Worm (Caenorhabditis elegans): ENCODE data around the gene ucr-2.1.

Gene ucr-2.1

DNA sequence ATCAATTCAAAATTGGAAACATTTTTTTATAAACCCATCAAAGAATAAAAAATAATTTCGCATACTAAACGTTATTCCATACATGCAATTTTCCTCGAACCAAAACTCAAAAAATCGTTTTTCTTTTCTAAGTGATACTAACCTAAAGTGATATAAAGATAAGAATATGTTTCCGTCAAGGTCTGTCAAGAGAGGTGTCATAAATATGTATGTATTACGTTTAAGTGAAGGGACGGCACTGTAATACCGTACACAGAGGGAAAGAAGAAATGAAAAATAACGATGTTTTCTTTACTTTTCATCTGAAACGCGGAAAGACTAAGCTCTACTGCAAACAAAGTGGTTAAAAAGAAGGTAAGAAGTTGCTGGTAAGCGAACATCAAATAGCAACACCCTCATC, 11.8 kb upstream of the ucr-2.1 start:
- TF ChIP-seq elt-2 (tag; optimal IDR thresholded peaks at IDR 0.05) (peak; percentile 8), pqm-1 (tag; optimal IDR thresholded peaks at IDR 0.05) (no peak)

DNA sequence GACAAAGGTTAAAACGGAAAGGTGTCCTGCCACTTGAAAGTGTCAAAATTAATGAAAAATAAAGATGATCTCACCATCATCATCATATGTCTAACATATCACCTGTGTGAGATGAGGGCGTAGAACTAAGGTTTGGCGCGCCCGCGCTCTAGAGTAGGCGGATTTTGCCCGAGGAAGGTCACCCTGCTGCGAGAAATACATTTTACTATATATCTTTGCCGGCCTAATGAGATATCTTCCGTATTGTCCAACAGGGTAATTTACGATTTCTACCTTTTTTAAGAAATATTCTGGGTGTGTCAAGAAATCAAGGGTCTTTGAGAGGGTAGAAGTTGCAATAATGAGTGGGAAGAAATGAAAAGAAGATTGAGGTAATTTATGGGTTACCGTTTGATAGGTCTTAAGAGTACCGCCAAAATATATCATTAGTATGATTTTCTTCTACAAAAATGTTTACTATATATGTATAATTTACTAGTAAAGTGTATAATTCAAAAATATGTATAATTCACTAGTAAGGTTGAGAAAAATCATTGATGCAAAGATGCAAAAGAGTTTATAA, 10.2 kb upstream of the ucr-2.1 start:
- TF ChIP-seq fkh-10 (GFP tag; optimal IDR thresholded peaks at IDR 0.05) (no peak), aly-2 (tag; optimal IDR thresholded peaks at IDR 0.05) (no peak), eor-1 (tag; optimal IDR thresholded peaks at IDR 0.05) (no peak), ceh-82 (tag; optimal IDR thresholded peaks at IDR 0.05) (no peak), ceh-28 (tag; optimal IDR thresholded peaks at IDR 0.05) (no peak), tbx-2 (tag; optimal IDR thresholded peaks at IDR 0.05) (no peak), lin-39 (tag; optimal IDR thresholded peaks at IDR 0.05) (no peak), jun-1 (tag; optimal IDR thresholded peaks at IDR 0.05) (no peak), nhr-25 (tag; optimal IDR thresholded peaks at IDR 0.05) (peak; percentile 29)

DNA sequence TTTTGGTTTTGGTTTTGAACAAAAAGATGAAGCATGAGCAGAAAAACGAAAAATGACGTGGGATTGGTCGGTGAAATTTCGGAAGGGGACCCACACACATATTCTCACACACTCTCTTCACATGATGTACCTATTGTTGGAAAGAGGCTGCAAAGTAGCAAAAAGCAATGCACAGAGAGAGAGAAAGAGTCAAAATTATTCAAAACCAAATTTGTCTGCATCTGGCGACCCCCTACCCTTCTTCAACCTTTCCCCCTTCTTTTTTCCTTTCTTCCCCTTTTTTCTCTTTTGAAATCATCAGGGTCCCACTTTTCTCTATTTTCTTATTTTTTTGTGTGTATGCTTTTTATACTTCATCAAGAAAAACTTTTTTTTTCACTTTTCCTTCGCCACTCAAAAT, 3.2 kb downstream of the ucr-2.1 start:
- TF ChIP-seq sea-2 (GFP tag; optimal IDR thresholded peaks at IDR 0.05) (no peak), R02D3.7 (tag; optimal IDR thresholded peaks at IDR 0.05) (no peak), ama-1 (optimal IDR thresholded peaks at IDR 0.05) (no peak), snpc-4 (tag; optimal IDR thresholded peaks at IDR 0.05) (no peak), lin-15B (tag; optimal IDR thresholded peaks at IDR 0.05) (no peak), daf-12 (tag; optimal IDR thresholded peaks at IDR 0.05) (no peak), nhr-25 (tag; optimal IDR thresholded peaks at IDR 0.05) (no peak), jun-1 (tag; optimal IDR thresholded peaks at IDR 0.05) (no peak), nhr-11 (tag; optimal IDR thresholded peaks at IDR 0.05) (no peak), nhr-77 (tag; optimal IDR thresholded peaks at IDR 0.05) (no peak), nhr-237 (tag; optimal IDR thresholded peaks at IDR 0.05) (no peak), fkh-2 (tag; optimal IDR thresholded peaks at IDR 0.05) (no peak), nfya-1 (tag; optimal IDR thresholded peaks at IDR 0.05; ENCODE audit: insufficient read depth) (no peak), ceh-82 (tag; optimal IDR thresholded peaks at IDR 0.05) (no peak), eor-1 (tag; optimal IDR thresholded peaks at IDR 0.05) (no peak)

DNA sequence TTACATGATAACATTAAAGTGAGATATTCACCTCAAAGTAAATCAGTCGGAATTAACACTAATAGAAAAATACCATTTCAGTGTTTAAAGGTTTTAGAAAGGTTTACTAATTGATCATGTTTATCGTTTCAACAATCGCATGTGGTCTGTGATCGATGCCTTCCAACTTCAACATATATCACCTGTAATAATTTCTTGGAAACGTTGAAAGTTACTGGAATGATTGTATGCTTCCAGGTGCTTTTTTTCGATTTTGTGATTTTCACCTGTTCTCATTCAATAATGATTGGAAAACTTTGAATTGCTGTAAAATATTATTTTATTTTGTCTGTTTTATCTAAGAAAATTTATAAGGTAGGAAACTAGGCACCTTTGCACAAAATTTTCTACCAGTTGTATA, 4.3 kb downstream of the ucr-2.1 start:
- TF ChIP-seq nhr-77 (tag; optimal IDR thresholded peaks at IDR 0.05): no peak
- TF ChIP-seq elt-2 (tag; optimal IDR thresholded peaks at IDR 0.05): no peak
- TF ChIP-seq nhr-28 (tag; optimal IDR thresholded peaks at IDR 0.05): no peak
- no peak for TF ChIP-seq lsy-12 (tag; optimal IDR thresholded peaks at IDR 0.05)
- no peak for TF ChIP-seq ZK546.5 (tag; optimal IDR thresholded peaks at IDR 0.05)
- no peak for TF ChIP-seq nhr-43 (tag; optimal IDR thresholded peaks at IDR 0.05; ENCODE audit: poor library complexity, severe bottlenecking)
- TF ChIP-seq ceh-82 (tag; optimal IDR thresholded peaks at IDR 0.05): no peak
- TF ChIP-seq ceh-9 (tag; optimal IDR thresholded peaks at IDR 0.05): no peak
- no peak for TF ChIP-seq R02D3.7 (tag; optimal IDR thresholded peaks at IDR 0.05)
- no peak for TF ChIP-seq ztf-4 (tag; optimal IDR thresholded peaks at IDR 0.05)
- no peak for TF ChIP-seq pqm-1 (tag; optimal IDR thresholded peaks at IDR 0.05)
- no peak for TF ChIP-seq lin-39 (tag; optimal IDR thresholded peaks at IDR 0.05)
- no peak for TF ChIP-seq nhr-237 (tag; optimal IDR thresholded peaks at IDR 0.05)
- no peak for TF ChIP-seq zag-1 (tag; optimal IDR thresholded peaks at IDR 0.05)
- TF ChIP-seq nfya-1 (tag; optimal IDR thresholded peaks at IDR 0.05; ENCODE audit: insufficient read depth): no peak
- no peak for TF ChIP-seq elt-1 (tag; optimal IDR thresholded peaks at IDR 0.05)
- TF ChIP-seq skn-1 (tag; optimal IDR thresholded peaks at IDR 0.05): no peak

DNA sequence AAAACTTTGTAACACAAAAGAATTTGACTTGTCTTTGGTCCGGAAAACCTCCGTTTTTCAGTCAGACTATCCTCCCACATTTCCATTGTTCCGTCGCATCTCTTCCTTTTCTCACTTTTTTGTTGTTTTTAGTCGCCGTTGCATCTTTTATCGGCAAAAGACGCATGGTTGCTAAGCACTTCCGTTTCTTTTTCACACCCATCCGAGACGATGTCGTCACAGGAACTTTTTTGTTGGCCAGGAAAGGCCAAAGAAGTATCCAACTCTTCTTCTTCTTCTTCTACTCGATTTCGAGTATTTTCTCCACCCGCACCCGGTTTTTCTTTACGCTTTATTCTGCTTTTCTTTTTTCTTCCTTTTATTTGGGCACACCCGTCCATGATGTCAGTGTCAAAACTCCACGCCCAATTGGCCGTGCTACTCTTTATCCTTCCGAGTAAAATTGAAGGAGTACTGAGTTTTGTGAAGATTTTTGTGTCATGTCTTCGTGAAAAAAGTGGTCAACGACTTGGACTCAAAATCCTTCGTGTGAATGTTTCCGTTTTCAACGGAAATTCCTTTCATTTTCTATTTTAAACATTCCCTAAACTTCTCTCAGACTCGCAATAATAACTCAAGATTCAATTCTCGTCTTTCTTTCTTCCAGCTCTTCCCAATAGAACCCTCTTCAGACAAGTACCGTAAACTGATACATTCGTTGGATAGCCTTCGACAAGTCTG, 7.0 kb downstream of the ucr-2.1 start, which contains the start of gene B0198.2:
Gene B0198.2 (plus strand): TSS at position 670 of the 720 bp plus-strand sequence.
- no peak for TF ChIP-seq nfya-1 (tag; optimal IDR thresholded peaks at IDR 0.05; ENCODE audit: insufficient read depth)
- TF ChIP-seq ceh-28 (tag; optimal IDR thresholded peaks at IDR 0.05): no peak
- no peak for TF ChIP-seq nhr-67 (tag; optimal IDR thresholded peaks at IDR 0.05)
- TF ChIP-seq eor-1 (tag; optimal IDR thresholded peaks at IDR 0.05): no peak
